Worm (Caenorhabditis elegans): ENCODE results near the gene txt-4.

Gene txt-4

DNA sequence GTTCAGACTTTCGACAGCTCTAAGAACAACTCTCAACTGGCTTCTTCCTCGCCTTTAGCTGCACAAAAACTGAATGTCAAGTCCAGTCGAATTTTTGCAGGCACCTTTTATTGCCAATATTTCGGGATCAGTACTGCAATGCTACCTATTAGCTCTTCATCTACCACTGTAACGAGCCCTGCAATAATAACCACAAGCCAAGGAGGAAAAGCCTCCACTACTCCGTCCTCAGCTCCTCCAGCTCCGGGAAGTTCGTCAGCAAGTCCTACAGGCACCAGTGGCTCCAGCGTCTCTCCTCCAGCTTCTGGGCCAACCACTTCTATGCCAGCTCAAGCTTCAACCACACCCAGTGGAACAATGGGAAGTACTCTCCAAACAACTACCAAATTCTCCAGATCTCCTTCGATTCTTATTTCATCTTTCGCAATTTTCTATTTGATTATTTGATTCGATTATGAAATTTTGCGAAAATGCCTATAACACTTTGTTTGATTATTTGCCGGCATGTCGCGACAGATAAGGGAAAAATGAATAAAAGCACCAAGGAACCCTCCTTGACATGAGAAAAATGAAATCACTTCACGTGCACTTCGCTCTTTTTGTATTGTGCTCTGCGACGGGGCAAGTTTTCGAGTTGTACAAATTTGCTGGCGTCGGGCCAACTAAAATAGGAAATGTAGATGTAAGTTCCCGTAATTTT is 44.8 kb downstream of the txt-4 start, which contains the start of gene C34H4.1:
Gene C34H4.1, plus strand, starts transcription at position 559 of the 700 bp plus-strand sequence.
- TF ChIP-seq flt-1 (GFP tag; IDR thresholded peaks at IDR 0.05) (no peak), klf-2 (GFP tag; conservative IDR thresholded peaks at IDR 0.05) (no peak), med-1 (GFP tag; optimal IDR thresholded peaks at IDR 0.05; ENCODE audit: insufficient read depth) (no peak), cog-1 (tag; optimal IDR thresholded peaks at IDR 0.05) (no peak), ztf-29 (GFP tag; IDR thresholded peaks at IDR 0.05) (no peak), ztf-23 (GFP tag; IDR thresholded peaks at IDR 0.05) (no peak), ref-1 (GFP tag; conservative IDR thresholded peaks at IDR 0.05) (no peak), T22C8.4 (GFP tag; IDR thresholded peaks at IDR 0.05) (no peak), tab-1 (GFP tag; IDR thresholded peaks at IDR 0.05) (no peak)

DNA sequence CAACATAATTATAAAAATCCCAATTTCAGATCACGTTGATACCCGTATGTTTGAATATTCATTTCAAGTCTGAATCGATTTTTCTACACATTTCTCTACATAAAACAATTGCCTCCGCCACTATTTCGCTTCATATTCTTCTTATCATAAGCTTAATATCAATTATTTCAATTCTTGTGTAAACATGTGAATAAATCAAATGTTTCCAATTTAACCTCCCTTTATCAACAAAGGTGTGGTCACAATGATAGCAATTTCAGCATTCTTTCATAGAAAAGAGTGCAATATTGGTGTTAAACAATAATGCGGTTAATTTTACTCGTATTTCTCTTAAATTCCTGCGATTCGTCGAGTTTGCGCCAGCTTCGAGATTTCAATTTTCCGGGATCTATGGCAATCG is 49.6 kb downstream of the txt-4 start, which contains the start of gene Y41D4B.17:
Gene Y41D4B.17, plus strand, starts transcription at position 174 of the 400 bp plus-strand sequence.
- TF ChIP-seq T22C8.4 (GFP tag; IDR thresholded peaks at IDR 0.05) = no peak
- no peak for TF ChIP-seq ztf-29 (GFP tag; IDR thresholded peaks at IDR 0.05)
- no peak for TF ChIP-seq tab-1 (GFP tag; IDR thresholded peaks at IDR 0.05)
- TF ChIP-seq klf-2 (GFP tag; conservative IDR thresholded peaks at IDR 0.05) = no peak
- no peak for TF ChIP-seq flt-1 (GFP tag; IDR thresholded peaks at IDR 0.05)
- TF ChIP-seq ref-1 (GFP tag; conservative IDR thresholded peaks at IDR 0.05) = no peak
- TF ChIP-seq med-1 (GFP tag; optimal IDR thresholded peaks at IDR 0.05; ENCODE audit: insufficient read depth) = no peak
- TF ChIP-seq ztf-23 (GFP tag; IDR thresholded peaks at IDR 0.05) = no peak
- no peak for TF ChIP-seq cog-1 (tag; optimal IDR thresholded peaks at IDR 0.05)

DNA sequence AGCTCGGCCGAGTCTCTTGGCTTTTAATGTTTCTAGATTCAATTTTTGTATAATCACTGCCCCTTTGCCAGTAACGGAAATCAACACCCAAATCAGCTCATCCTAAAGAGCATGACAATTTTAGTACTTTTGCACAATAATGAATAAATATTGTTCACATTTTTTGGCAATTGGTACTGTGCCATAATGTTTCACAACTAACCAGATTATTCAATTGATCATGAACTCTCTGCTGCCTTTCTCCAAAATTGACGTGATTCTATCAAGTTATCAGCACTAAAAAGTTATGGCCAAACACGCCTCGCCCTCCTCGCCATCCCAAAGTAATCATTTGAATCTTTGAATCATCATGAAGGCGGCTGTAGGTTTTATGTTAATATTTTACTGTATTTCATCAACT is 51.5 kb downstream of the txt-4 start, which contains the start of gene hpo-6:
Gene hpo-6, plus strand, starts transcription at position 301 of the 400 bp plus-strand sequence.
- TF ChIP-seq med-1 (GFP tag; optimal IDR thresholded peaks at IDR 0.05; ENCODE audit: insufficient read depth) (no peak), flt-1 (GFP tag; IDR thresholded peaks at IDR 0.05) (no peak), ztf-29 (GFP tag; IDR thresholded peaks at IDR 0.05) (no peak), cog-1 (tag; optimal IDR thresholded peaks at IDR 0.05) (no peak), ref-1 (GFP tag; conservative IDR thresholded peaks at IDR 0.05) (no peak), klf-2 (GFP tag; conservative IDR thresholded peaks at IDR 0.05) (no peak), ztf-23 (GFP tag; IDR thresholded peaks at IDR 0.05) (no peak), T22C8.4 (GFP tag; IDR thresholded peaks at IDR 0.05) (no peak), tab-1 (GFP tag; IDR thresholded peaks at IDR 0.05) (no peak)

ce11 chrIV:1563476-1564131 is 53.2 kb downstream of the txt-4 start, which contains the start of gene Y41D4B.15:
Gene Y41D4B.15 (plus strand): TSS chrIV:1564081.
- TF ChIP-seq ztf-29 (GFP tag; IDR thresholded peaks at IDR 0.05) (no peak), T22C8.4 (GFP tag; IDR thresholded peaks at IDR 0.05) (no peak), ref-1 (GFP tag; conservative IDR thresholded peaks at IDR 0.05) (no peak), cog-1 (tag; optimal IDR thresholded peaks at IDR 0.05) (no peak), flt-1 (GFP tag; IDR thresholded peaks at IDR 0.05) (no peak), ztf-23 (GFP tag; IDR thresholded peaks at IDR 0.05) (no peak), klf-2 (GFP tag; conservative IDR thresholded peaks at IDR 0.05) (no peak), tab-1 (GFP tag; IDR thresholded peaks at IDR 0.05) (no peak), med-1 (GFP tag; optimal IDR thresholded peaks at IDR 0.05; ENCODE audit: insufficient read depth) (no peak)
